Fruit fly (Drosophila melanogaster) Kc167 (cell line): Measurements from ENCODE around the gene eIF3d1.

Experiments used
- Myc ChIP-seq: fragments of >200 bp; optimal IDR thresholded peaks from 2 replicates; lab custom pipeline; 2017; ENCODE audit warnings: missing external identifiers
- Sin3A ChIP-seq: fragments of >200 bp; optimal IDR thresholded peaks from 2 replicates; lab custom pipeline; 2018; ENCODE audit warnings: missing external identifiers
- h ChIP-seq: fragments of >200 bp; optimal IDR thresholded peaks from 3 replicates; lab custom pipeline; 2018; ENCODE audit warnings: missing external identifiers
- insv ChIP-seq: fragments of >200 bp; optimal IDR thresholded peaks from 3 replicates; lab custom pipeline; 2018; ENCODE audit warnings: missing external identifiers
- psq ChIP-seq: fragments of >200 bp; optimal IDR thresholded peaks from 2 replicates; lab custom pipeline; 2017; ENCODE audit warnings: missing external identifiers
- ttk ChIP-seq: sonication (Bioruptor generic); optimal IDR thresholded peaks from 2 replicates; lab custom pipeline; 2017; ENCODE audit warnings: missing external identifiers

eIF3d1 gene

dm6 chr3R:23662782-23663181 is 17.1 kb upstream of the eIF3d1 start:
- TF ChIP-seq psq (lab: Kevin White, UChicago) (no peak), h (lab: Kevin White, UChicago) (no peak), Myc (lab: Kevin White, UChicago) (no peak), Sin3A (lab: Kevin White, UChicago) (no peak), insv (lab: Kevin White, UChicago) (no peak)

- TF ChIP-seq Myc (lab: Kevin White, UChicago) (no peak), Sin3A (lab: Kevin White, UChicago) (no peak), psq (lab: Kevin White, UChicago) (no peak), insv (lab: Kevin White, UChicago) (no peak), h (lab: Kevin White, UChicago) (no peak), ttk (lab: Kevin White, UChicago) (no peak)
Measured at dm6 chr3R:23664437-23664836, 15.4 kb upstream of the eIF3d1 start.

DNA sequence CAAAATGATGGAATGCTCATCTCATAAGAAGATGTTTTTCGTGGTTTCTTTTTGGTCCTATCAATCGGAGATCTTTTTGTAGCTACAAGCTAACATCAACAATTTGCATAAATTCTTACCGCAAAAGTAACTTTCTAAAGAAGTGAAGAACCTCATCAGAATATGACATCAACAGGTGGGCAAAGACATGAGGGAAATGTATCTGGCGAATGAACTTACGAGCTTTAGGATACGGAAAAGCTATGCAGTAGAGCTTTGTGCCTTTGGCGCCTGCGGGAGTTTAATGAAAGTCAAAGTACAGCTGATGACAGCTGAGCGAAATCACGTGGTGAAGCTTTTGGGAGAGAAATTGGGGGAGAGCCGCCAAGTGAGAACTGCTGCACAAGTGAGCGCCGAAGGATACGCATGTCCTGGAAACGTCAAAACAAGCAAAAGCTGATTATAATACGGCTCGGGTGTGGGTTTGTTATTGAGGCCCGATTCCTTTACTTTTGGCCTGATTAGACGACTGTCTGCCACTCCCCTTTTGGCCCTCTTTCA is 13.1 kb upstream of the eIF3d1 start:
- TF ChIP-seq psq (lab: Kevin White, UChicago) = no peak

dm6 chr3R:23667451-23667850 is 12.4 kb upstream of the eIF3d1 start:
- TF ChIP-seq Myc (lab: Kevin White, UChicago) (no peak), psq (lab: Kevin White, UChicago) (no peak), ttk (lab: Kevin White, UChicago) (no peak), Sin3A (lab: Kevin White, UChicago) (no peak), h (lab: Kevin White, UChicago) (no peak), insv (lab: Kevin White, UChicago) (no peak)

DNA sequence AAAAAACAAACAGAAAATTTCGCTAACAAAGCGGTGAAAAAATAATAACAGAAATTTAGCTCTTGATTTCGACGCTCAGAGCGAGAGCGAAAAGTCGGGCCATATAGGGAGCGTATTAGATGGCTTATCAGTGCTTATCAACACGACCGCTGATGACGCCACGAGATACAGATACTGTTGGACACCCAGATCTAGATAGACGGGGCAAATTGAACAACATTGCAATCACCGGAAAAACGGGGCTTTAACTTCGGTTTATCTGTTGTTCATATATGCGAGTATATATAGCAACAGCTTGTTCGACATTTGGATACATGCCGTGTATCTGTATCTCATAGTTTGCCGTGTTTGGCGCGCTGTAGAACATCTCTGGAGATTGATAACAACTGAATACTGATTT is 11.3 kb upstream of the eIF3d1 start:
- no peak for TF ChIP-seq insv (lab: Kevin White, UChicago)
- no peak for TF ChIP-seq ttk (lab: Kevin White, UChicago)
- TF ChIP-seq h (lab: Kevin White, UChicago) = no peak

DNA sequence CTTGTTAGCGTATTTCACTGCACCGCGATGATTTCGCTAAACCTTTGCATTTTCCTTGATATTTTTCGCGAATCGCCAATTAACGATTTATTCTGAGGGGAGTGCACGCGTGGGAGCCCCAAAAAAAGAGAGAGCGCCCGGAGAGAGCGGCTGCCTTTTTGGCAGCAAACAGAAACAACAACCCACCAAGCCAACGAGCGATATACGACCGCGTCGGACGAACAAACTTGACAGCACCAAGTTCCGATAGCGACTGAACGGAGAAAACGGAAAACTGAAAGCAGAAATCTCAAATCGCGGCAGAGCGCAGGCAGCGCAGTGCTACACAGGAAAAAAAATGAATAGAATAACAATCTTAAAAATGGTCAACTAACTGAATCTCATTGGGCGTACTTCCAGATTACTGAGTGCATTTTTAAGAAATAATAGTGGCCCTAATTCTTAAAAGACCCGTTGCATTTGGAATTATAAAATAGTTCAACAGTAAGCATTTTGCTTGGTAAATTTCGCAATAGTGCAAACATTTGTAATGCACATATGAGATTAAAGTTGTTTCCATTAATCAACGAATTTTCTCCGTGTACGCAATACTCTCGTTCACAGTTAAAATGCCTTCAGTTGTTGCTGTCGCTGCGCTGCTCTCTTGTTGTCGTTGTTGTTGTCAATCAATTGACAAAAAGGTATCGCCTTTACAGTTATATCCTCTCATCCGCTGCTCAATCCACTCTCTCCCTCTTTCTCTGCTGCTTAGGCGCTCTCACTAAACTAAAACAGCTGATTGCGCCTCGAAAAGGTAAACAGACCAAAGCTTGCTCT is 10.2 kb upstream of the eIF3d1 start, which contains the start of gene CG31145:
CG31145 (minus strand) TSS at position 259 of the 816 bp plus-strand sequence.
- TF ChIP-seq psq (lab: Kevin White, UChicago) (no peak), Sin3A (lab: Kevin White, UChicago) (no peak), ttk (lab: Kevin White, UChicago) (no peak), insv (lab: Kevin White, UChicago) (no peak), Myc (lab: Kevin White, UChicago) (no peak), h (lab: Kevin White, UChicago) (no peak)

- no peak for TF ChIP-seq Myc (lab: Kevin White, UChicago)
- TF ChIP-seq insv (lab: Kevin White, UChicago) = no peak
- TF ChIP-seq Sin3A (lab: Kevin White, UChicago) = no peak
- TF ChIP-seq psq (lab: Kevin White, UChicago) = no peak
- TF ChIP-seq ttk (lab: Kevin White, UChicago) = no peak
- TF ChIP-seq h (lab: Kevin White, UChicago) = no peak
Measured at dm6 chr3R:23673084-23673483, 6.8 kb upstream of the eIF3d1 start.

DNA sequence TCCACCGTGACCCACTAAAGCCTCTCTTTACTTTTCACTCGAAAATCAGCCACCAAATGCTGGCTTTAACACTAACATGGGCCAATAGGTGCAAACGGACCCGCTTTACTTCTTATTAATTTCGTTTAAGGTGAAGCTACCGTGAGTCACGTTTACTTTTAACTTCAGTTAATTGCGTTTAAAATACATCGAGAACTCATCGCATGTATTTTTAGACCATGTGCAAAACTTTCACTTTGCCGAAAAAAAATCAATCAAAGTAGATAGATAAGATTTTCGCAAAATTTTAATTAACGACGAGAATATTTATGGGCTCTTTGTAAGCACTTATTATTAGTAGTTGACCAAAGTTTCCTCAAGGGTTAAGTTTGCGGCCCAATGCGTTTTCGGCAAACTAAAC is 5.5 kb upstream of the eIF3d1 start:
- no peak for TF ChIP-seq ttk (lab: Kevin White, UChicago)
- TF ChIP-seq Myc (lab: Kevin White, UChicago) = no peak
- TF ChIP-seq insv (lab: Kevin White, UChicago) = no peak
- no peak for TF ChIP-seq psq (lab: Kevin White, UChicago)
- no peak for TF ChIP-seq h (lab: Kevin White, UChicago)
- TF ChIP-seq Sin3A (lab: Kevin White, UChicago) = no peak

- no peak for TF ChIP-seq insv (lab: Kevin White, UChicago)
- no peak for TF ChIP-seq Sin3A (lab: Kevin White, UChicago)
Measured at dm6 chr3R:23675646-23676045, 4.2 kb upstream of the eIF3d1 start.

- no peak for TF ChIP-seq psq (lab: Kevin White, UChicago)
- TF ChIP-seq Sin3A (lab: Kevin White, UChicago) = no peak
- TF ChIP-seq ttk (lab: Kevin White, UChicago) = no peak
- no peak for TF ChIP-seq insv (lab: Kevin White, UChicago)
- no peak for TF ChIP-seq Myc (lab: Kevin White, UChicago)
- no peak for TF ChIP-seq h (lab: Kevin White, UChicago)
Measured at dm6 chr3R:23677058-23677457, 2.8 kb upstream of the eIF3d1 start, which contains the start of gene GILT3. GILT3 (plus strand) TSS chr3R:23677358.

- TF ChIP-seq h (lab: Kevin White, UChicago) = no peak
- no peak for TF ChIP-seq Myc (lab: Kevin White, UChicago)
- no peak for TF ChIP-seq ttk (lab: Kevin White, UChicago)
- no peak for TF ChIP-seq insv (lab: Kevin White, UChicago)
- no peak for TF ChIP-seq psq (lab: Kevin White, UChicago)
- TF ChIP-seq Sin3A (lab: Kevin White, UChicago) = no peak
Measured at dm6 chr3R:23678349-23679193, 1.3 kb upstream of the eIF3d1 start, which contains the start of gene GILT2. GILT2 (plus strand) TSS chr3R:23678895.
